Worm (Caenorhabditis elegans) whole organism, L1 larva: ENCODE data around the gene K02A2.1.
A peak's percentile ranks its signal among the peaks of the same experiment; 100 is the strongest.

Experiments used
- C16A3.4 ChIP-seq: fragments of 150-350 bp; optimal IDR thresholded peaks from 2 replicates; lab custom pipeline; 2014; ENCODE audit warnings: missing biosample characterization, missing genetic modification characterization
- F16B12.6 ChIP-seq: fragments of 150-350 bp; optimal IDR thresholded peaks from 2 replicates; lab custom pipeline; 2014; ENCODE audit warnings: missing biosample characterization, missing genetic modification characterization
- aly-2 ChIP-seq: fragments of 150-350 bp; optimal IDR thresholded peaks from 2 replicates; lab custom pipeline; 2014; ENCODE audit warnings: missing biosample characterization, missing genetic modification characterization
- ama-1 ChIP-seq: fragments of 150-350 bp; optimal IDR thresholded peaks from 2 replicates; lab custom pipeline; 2014
- ceh-88 ChIP-seq: fragments of 200-800 bp; sonication (Bioruptor generic); IDR thresholded peaks from 2 replicates; pipeline ENCODE4 v1.3.6; 2022; ENCODE audit warnings: missing genetic modification characterization, missing compliant biosample characterization
- ces-1 ChIP-seq: fragments of 150-350 bp; optimal IDR thresholded peaks from 2 replicates; lab custom pipeline; 2014; ENCODE audit warnings: missing biosample characterization, missing genetic modification reagents, missing genetic modification characterization
- dpl-1 ChIP-seq, 3 experiments: fragments of 150-350 bp in 2 of 3; sonication (generic microtip) in 1 of 3; optimal IDR thresholded peaks; 2 replicates each; lab custom pipeline; 2014 to 2017; ENCODE audit warnings: missing biosample characterization in 3 of 3, missing genetic modification characterization in 3 of 3, missing genetic modification reagents in 3 of 3
- efl-1 ChIP-seq, 4 experiments: fragments of 150-350 bp; optimal IDR thresholded peaks in 3 of 4; peaks in 1 of 4; 1 replicate in 1 of 4; 2 replicates in 3 of 4; lab custom pipeline; 2014; ENCODE audit warnings: missing biosample characterization in 2 of 4, missing genetic modification characterization in 2 of 4, missing genetic modification reagents in 2 of 4
- egl-27 ChIP-seq, 2 experiments: fragments of 150-350 bp in 1 of 2; sonication (generic microtip); optimal IDR thresholded peaks; 3 replicates each; lab custom pipeline; 2017 to 2018; ENCODE audit warnings: missing biosample characterization in 2 of 2, missing genetic modification characterization in 2 of 2, missing genetic modification reagents in 2 of 2
- elt-2 ChIP-seq: sonication (generic microtip); optimal IDR thresholded peaks from 2 replicates; lab custom pipeline; 2016; ENCODE audit warnings: missing genetic modification characterization, mild to moderate bottlenecking, inconsistent platforms, missing compliant biosample characterization, missing genetic modification reagents
- elt-3 ChIP-seq, 6 experiments: fragments of 150-350 bp in 1 of 6; sonication (generic microtip); optimal IDR thresholded peaks; 2 replicates each; lab custom pipeline; 2017 to 2018; ENCODE audit warnings: missing biosample characterization in 6 of 6, missing genetic modification characterization in 6 of 6, inconsistent platforms in 1 of 6
- ets-5 ChIP-seq: fragments of 200-800 bp; sonication (Bioruptor generic); IDR thresholded peaks from 2 replicates; pipeline ENCODE4 v1.3.6; 2022; ENCODE audit warnings: missing genetic modification characterization, missing compliant biosample characterization
- fkh-10 ChIP-seq: sonication (generic microtip); optimal IDR thresholded peaks from 2 replicates; lab custom pipeline; 2017; ENCODE audit warnings: missing biosample characterization, missing genetic modification reagents, missing genetic modification characterization
- fkh-4 ChIP-seq: sonication (generic microtip); optimal IDR thresholded peaks from 2 replicates; lab custom pipeline; 2016; ENCODE audit warnings: missing compliant biosample characterization, missing genetic modification characterization, borderline replicate concordance
- grh-1 ChIP-seq: fragments of 200-800 bp; sonication (Bioruptor generic); IDR thresholded peaks from 2 replicates; pipeline ENCODE4 v1.3.6; 2022; ENCODE audit warnings: missing genetic modification reagents, missing genetic modification characterization, missing compliant biosample characterization
- hpl-2 ChIP-seq: fragments of 150-350 bp; optimal IDR thresholded peaks from 2 replicates; lab custom pipeline; 2014; ENCODE audit warnings: missing biosample characterization, missing genetic modification reagents, missing genetic modification characterization
- isw-1 ChIP-seq: fragments of 200-800 bp; sonication (Bioruptor generic); IDR thresholded peaks from 2 replicates; pipeline ENCODE4 v1.3.6; 2022; ENCODE audit warnings: missing genetic modification characterization, missing compliant biosample characterization
- lin-14 ChIP-seq: fragments of 200-800 bp; sonication (Bioruptor generic); optimal IDR thresholded peaks from 2 replicates; lab custom pipeline; 2018; ENCODE audit warnings: mild to moderate bottlenecking, missing genetic modification characterization, moderate library complexity, missing compliant biosample characterization
- lin-15B ChIP-seq: fragments of 150-350 bp; sonication (generic microtip); optimal IDR thresholded peaks from 3 replicates; lab custom pipeline; 2014; ENCODE audit warnings: missing biosample characterization, missing genetic modification characterization
- lin-35 ChIP-seq, 2 experiments: fragments of 150-350 bp; optimal IDR thresholded peaks; 2 replicates each; lab custom pipeline; 2014; ENCODE audit warnings: missing biosample characterization in 2 of 2, missing genetic modification characterization in 2 of 2, missing genetic modification reagents in 2 of 2
- lin-39 ChIP-seq: fragments of 150-350 bp; optimal IDR thresholded peaks from 2 replicates; lab custom pipeline; 2014; ENCODE audit warnings: missing biosample characterization, missing genetic modification reagents, missing genetic modification characterization
- lsy-2 ChIP-seq, 2 experiments: fragments of 150-350 bp; optimal IDR thresholded peaks; 2 replicates each; lab custom pipeline; 2014; ENCODE audit warnings: missing biosample characterization in 2 of 2, missing genetic modification characterization in 2 of 2
- mab-9 ChIP-seq: fragments of 200-800 bp; sonication (Bioruptor generic); IDR thresholded peaks from 2 replicates; pipeline ENCODE4 v1.3.6; 2022; ENCODE audit warnings: missing genetic modification reagents, missing genetic modification characterization, missing compliant biosample characterization
- nhr-28 ChIP-seq: fragments of 150-350 bp; optimal IDR thresholded peaks from 2 replicates; lab custom pipeline; 2014; ENCODE audit warnings: missing biosample characterization, missing genetic modification characterization
- nhr-47 ChIP-seq: sonication (generic microtip); optimal IDR thresholded peaks from 2 replicates; lab custom pipeline; 2016; ENCODE audit warnings: mild to moderate bottlenecking, missing genetic modification characterization, moderate library complexity, missing compliant biosample characterization
- nhr-71 ChIP-seq: sonication (generic microtip); optimal IDR thresholded peaks from 2 replicates; lab custom pipeline; 2016; ENCODE audit warnings: mild to moderate bottlenecking, missing genetic modification characterization, moderate library complexity, missing compliant biosample characterization
- nhr-76 ChIP-seq: sonication (generic microtip); optimal IDR thresholded peaks from 2 replicates; lab custom pipeline; 2017; ENCODE audit warnings: missing biosample characterization, missing genetic modification characterization
- nhr-77 ChIP-seq: fragments of 150-350 bp; optimal IDR thresholded peaks from 2 replicates; lab custom pipeline; 2014; ENCODE audit warnings: missing biosample characterization, missing genetic modification characterization
- nhr-84 ChIP-seq: sonication (generic microtip); optimal IDR thresholded peaks from 2 replicates; lab custom pipeline; 2017; ENCODE audit warnings: missing biosample characterization, missing genetic modification characterization
- nhr-90 ChIP-seq: sonication (generic microtip); optimal IDR thresholded peaks from 2 replicates; lab custom pipeline; 2016; ENCODE audit warnings: mild to moderate bottlenecking, missing genetic modification characterization, missing compliant biosample characterization; ENCODE audit not compliant: poor library complexity
- pag-3 ChIP-seq: sonication (generic microtip); optimal IDR thresholded peaks from 2 replicates; lab custom pipeline; 2017; ENCODE audit warnings: missing genetic modification characterization, mild to moderate bottlenecking, missing compliant biosample characterization, antibody characterized with exemption, borderline replicate concordance; ENCODE audit not compliant: insufficient read depth
- pqm-1 ChIP-seq: sonication (generic microtip); optimal IDR thresholded peaks from 3 replicates; lab custom pipeline; 2017; ENCODE audit warnings: missing biosample characterization, missing genetic modification characterization
- rnt-1 ChIP-seq: sonication (generic microtip); optimal IDR thresholded peaks from 2 replicates; lab custom pipeline; 2016; ENCODE audit warnings: mild to moderate bottlenecking, missing genetic modification characterization, moderate library complexity, missing compliant biosample characterization
- snu-23 ChIP-seq: sonication (generic microtip); optimal IDR thresholded peaks from 2 replicates; lab custom pipeline; 2016; ENCODE audit warnings: missing genetic modification characterization, missing compliant biosample characterization
- swsn-7 ChIP-seq: sonication (generic microtip); optimal IDR thresholded peaks from 2 replicates; lab custom pipeline; 2016; ENCODE audit warnings: missing genetic modification characterization, missing compliant biosample characterization
- tlp-1 ChIP-seq: fragments of 150-350 bp; optimal IDR thresholded peaks from 2 replicates; lab custom pipeline; 2014; ENCODE audit warnings: missing biosample characterization, missing genetic modification characterization
- unc-30 ChIP-seq: sonication (generic microtip); optimal IDR thresholded peaks from 2 replicates; lab custom pipeline; 2017; ENCODE audit warnings: missing biosample characterization, missing genetic modification characterization
- unc-62 ChIP-seq: fragments of 150-350 bp; optimal IDR thresholded peaks from 2 replicates; lab custom pipeline; 2014; ENCODE audit warnings: missing biosample characterization, missing genetic modification reagents, missing genetic modification characterization
- unc-86 ChIP-seq: sonication (generic microtip); optimal IDR thresholded peaks from 2 replicates; lab custom pipeline; 2016; ENCODE audit warnings: missing genetic modification characterization, missing compliant biosample characterization
- vab-15 ChIP-seq: sonication (generic microtip); optimal IDR thresholded peaks from 2 replicates; lab custom pipeline; 2017; ENCODE audit warnings: missing genotype, mild to moderate bottlenecking, missing genetic modification characterization, missing compliant biosample characterization
- ztf-11 ChIP-seq, 2 experiments: sonication (generic microtip); optimal IDR thresholded peaks; 2 replicates each; lab custom pipeline; 2016 to 2017; ENCODE audit warnings: missing genetic modification characterization in 2 of 2, missing biosample characterization in 1 of 2, missing compliant biosample characterization in 1 of 2

Gene K02A2.1

ce11 chrII:7397273-7397840 is 37.7 kb upstream of the K02A2.1 start (continued):
- TF ChIP-seq fkh-10 (GFP tag; lab: Kevin White, UChicago) (no peak), fkh-4 (tag; lab: Kevin White, UChicago) (no peak), isw-1 (GFP tag; lab: Robert Waterston, UW) (no peak), C16A3.4 (no peak), efl-1 (optimal IDR thresholded peaks at IDR 0.05; lab: Kevin White, UChicago) (peak; percentile 29 to 52), efl-1 (GFP tag; optimal IDR thresholded peaks at IDR 0.05 in 1 of 2; lab: Kevin White, UChicago) (peak; percentile 55 to 96), nhr-77 (no peak), grh-1 (no peak), hpl-2 (no peak), egl-27 (tag; optimal IDR thresholded peaks at IDR 0.05; lab: Kevin White, UChicago) (no peak), F16B12.6 (tag; lab: Kevin White, UChicago) (no peak), lin-14 (GFP tag; lab: Kevin White, UChicago) (no peak), nhr-90 (tag; lab: Kevin White, UChicago) (peak; percentile 8), pag-3 (tag; lab: Kevin White, UChicago) (no peak), elt-3 (tag; optimal IDR thresholded peaks at IDR 0.05; lab: Kevin White, UChicago) (no peak), rnt-1 (tag; lab: Kevin White, UChicago) (peak; percentile 43), mab-9 (GFP tag; lab: Robert Waterston, UW) (no peak), ztf-11 (tag; optimal IDR thresholded peaks at IDR 0.05; lab: Kevin White, UChicago) (no peak), lin-35 (GFP tag; optimal IDR thresholded peaks at IDR 0.05; lab: Kevin White, UChicago) (peak in 1 of 2 experiments; percentile 60), pqm-1 (tag; lab: Kevin White, UChicago) (no peak), swsn-7 (tag; lab: Kevin White, UChicago) (no peak), tlp-1 (tag; lab: Kevin White, UChicago) (no peak), lsy-2 (tag; optimal IDR thresholded peaks at IDR 0.05; lab: Kevin White, UChicago) (no peak), ets-5 (GFP tag; lab: Robert Waterston, UW) (no peak), ceh-88 (GFP tag; lab: Robert Waterston, UW) (no peak), dpl-1 (GFP tag; optimal IDR thresholded peaks at IDR 0.05; lab: Kevin White, UChicago) (peak in 2 of 3 experiments; percentile 40 to 49), aly-2 (tag; lab: Kevin White, UChicago) (no peak), nhr-71 (no peak), elt-2 (tag; lab: Kevin White, UChicago) (no peak), unc-86 (tag; lab: Kevin White, UChicago) (no peak), nhr-84 (tag; lab: Kevin White, UChicago) (no peak), ces-1 (GFP tag; lab: Kevin White, UChicago) (no peak), nhr-47 (no peak)
- TF ChIP-seq, all 84 proteins: peak for 7

ce11 chrII:7398712-7399111 is 36.3 kb upstream of the K02A2.1 start, which contains the start of gene C07D10.1:
Gene C07D10.1 (plus strand): TSS chrII:7399012.
- TF ChIP-seq nhr-76 (tag; lab: Kevin White, UChicago): no peak
- no peak for TF ChIP-seq nhr-28 (tag; lab: Kevin White, UChicago)
- TF ChIP-seq pqm-1 (tag; lab: Kevin White, UChicago): no peak
- TF ChIP-seq vab-15 (tag; lab: Kevin White, UChicago): no peak
- no peak for TF ChIP-seq ama-1 (lab: Kevin White, UChicago)
- no peak for TF ChIP-seq ztf-11 (tag; optimal IDR thresholded peaks at IDR 0.05; lab: Kevin White, UChicago)
- no peak for TF ChIP-seq ceh-88 (GFP tag; lab: Robert Waterston, UW)
- TF ChIP-seq unc-62 (GFP tag; lab: Kevin White, UChicago): no peak

- TF ChIP-seq snu-23 (GFP tag; lab: Kevin White, UChicago) (no peak), elt-3 (tag; optimal IDR thresholded peaks at IDR 0.05; lab: Kevin White, UChicago) (no peak), lin-39 (tag; lab: Kevin White, UChicago) (no peak), mab-9 (GFP tag; lab: Robert Waterston, UW) (no peak), unc-30 (no peak), nhr-77 (no peak), nhr-47 (no peak), lin-15B (tag; lab: Kevin White, UChicago) (no peak), ztf-11 (tag; optimal IDR thresholded peaks at IDR 0.05; lab: Kevin White, UChicago) (no peak), unc-62 (GFP tag; lab: Kevin White, UChicago) (no peak)
These were observed 32.4 kb upstream of the K02A2.1 start, which contains the start of gene nas-7 for ce11 chrII:7402625-7403024. Gene nas-7 (minus strand): TSS chrII:7402725.
